Fruit fly (Drosophila melanogaster): ENCODE results near the gene Dysb.
A peak's percentile ranks its signal among the peaks of the same experiment; 100 is the strongest.

Gene Dysb

DNA sequence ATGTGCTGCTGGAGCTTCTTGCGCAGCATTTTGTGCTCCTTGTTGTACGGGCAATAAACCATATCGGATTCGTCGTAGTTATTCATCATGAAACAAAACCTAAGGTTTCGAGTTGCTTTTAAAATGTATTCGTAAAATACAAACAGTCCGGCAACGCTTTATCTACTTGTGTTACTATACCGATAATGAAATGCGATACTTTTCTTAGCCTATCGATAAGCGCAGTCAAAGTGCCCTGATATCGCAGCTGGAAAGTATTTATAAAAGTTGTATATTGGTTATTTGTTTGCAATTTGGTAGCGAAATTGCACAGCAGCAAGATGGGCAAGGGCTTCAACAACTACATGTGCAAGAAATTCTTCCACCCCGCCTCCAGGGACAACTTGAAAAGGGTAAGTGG is 33.8 kb downstream of the Dysb start, which contains the start of the genes arx and CG6843 (continued):
- no peak for TF ChIP-seq Hr78 (GFP tag; optimal IDR thresholded peaks at IDR 0.05)
- no peak for TF ChIP-seq lola (GFP tag; optimal IDR thresholded peaks at IDR 0.05)
- TF ChIP-seq CG4617 (GFP tag; optimal IDR thresholded peaks at IDR 0.05; ENCODE audit: borderline replicate concordance): peak; percentile 90
- peak; percentile 73 for TF ChIP-seq CG1603 (tag; optimal IDR thresholded peaks at IDR 0.05)
- TF ChIP-seq CG17829 (tag; optimal IDR thresholded peaks at IDR 0.05): peak; percentile 23
- no peak for TF ChIP-seq BtbVII (GFP tag; optimal IDR thresholded peaks at IDR 0.05)
- no peak for TF ChIP-seq Usf (GFP tag; optimal IDR thresholded peaks at IDR 0.05)
- TF ChIP-seq YL-1 (GFP tag; optimal IDR thresholded peaks at IDR 0.05): peak; percentile 86
- no peak for TF ChIP-seq grn (GFP tag; optimal IDR thresholded peaks at IDR 0.05)
- TF ChIP-seq sima (GFP tag; optimal IDR thresholded peaks at IDR 0.05): no peak
- TF ChIP-seq Opbp (GFP tag; IDR thresholded peaks at IDR 0.05; ENCODE audit: partially characterized antibody): peak; percentile 95
- TF ChIP-seq CG3847 (GFP tag; IDR thresholded peaks at IDR 0.05): peak; percentile 52; the same call in 1 of the 2 replicates
- TF ChIP-seq wdn (GFP tag; IDR thresholded peaks at IDR 0.05): no peak
- TF ChIP-seq CG32772 (GFP tag; IDR thresholded peaks at IDR 0.05): no peak
- no peak for TF ChIP-seq CG18262 (tag; optimal IDR thresholded peaks at IDR 0.05)
- TF ChIP-seq vnd (GFP tag; IDR thresholded peaks at IDR 0.05; ENCODE audit: partially characterized antibody): peak; percentile 88
- no peak for TF ChIP-seq CG6765 (GFP tag; optimal IDR thresholded peaks at IDR 0.05)
- TF ChIP-seq grau (tag; optimal IDR thresholded peaks at IDR 0.05): peak; percentile 3
- no peak for TF ChIP-seq mam (GFP tag; optimal IDR thresholded peaks at IDR 0.05)
- TF ChIP-seq Lpt (GFP tag; optimal IDR thresholded peaks at IDR 0.05): no peak
- no peak for TF ChIP-seq CG8290 (GFP tag; optimal IDR thresholded peaks at IDR 0.05)
- no peak for TF ChIP-seq CG8290 (tag; optimal IDR thresholded peaks at IDR 0.05)
- no peak for TF ChIP-seq sug (tag; optimal IDR thresholded peaks at IDR 0.05)
- TF ChIP-seq CG2116 (GFP tag; optimal IDR thresholded peaks at IDR 0.05): peak; percentile 95
- peak; percentile 22 for TF ChIP-seq CG12391 (tag; optimal IDR thresholded peaks at IDR 0.05)
- peak; percentile 53 for TF ChIP-seq CG30020 (tag; optimal IDR thresholded peaks at IDR 0.05)
- TF ChIP-seq CG7745 (tag; optimal IDR thresholded peaks at IDR 0.05): no peak
- TF ChIP-seq Stat92E (GFP tag; optimal IDR thresholded peaks at IDR 0.05): peak in 1 of 3 experiments; percentile 27
- TF ChIP-seq knrl (GFP tag; IDR thresholded peaks at IDR 0.05; ENCODE audit: partially characterized antibody): peak; percentile 91
- peak; percentile 94 for TF ChIP-seq unc-4 (GFP tag; IDR thresholded peaks at IDR 0.05; ENCODE audit: partially characterized antibody)
- peak; percentile 9 for TF ChIP-seq CG10979 (tag; optimal IDR thresholded peaks at IDR 0.05)
- TF ChIP-seq CG12659 (GFP tag; optimal IDR thresholded peaks at IDR 0.05): peak; percentile 72
- no peak for TF ChIP-seq nerfin-1 (tag; optimal IDR thresholded peaks at IDR 0.05)
- peak; percentile 81 for TF ChIP-seq CG2129 (GFP tag; IDR thresholded peaks at IDR 0.05; ENCODE audit: partially characterized antibody)
- TF ChIP-seq fd102C (GFP tag; optimal IDR thresholded peaks at IDR 0.05): no peak
- TF ChIP-seq Fer1 (GFP tag; optimal IDR thresholded peaks at IDR 0.05): no peak
- TF ChIP-seq CG6654 (GFP tag; optimal IDR thresholded peaks at IDR 0.05): no peak
- no peak for TF ChIP-seq Nf-YC (tag; optimal IDR thresholded peaks at IDR 0.05)
- TF ChIP-seq Scr (GFP tag; IDR thresholded peaks at IDR 0.05; ENCODE audit: partially characterized antibody): peak; percentile 92
- TF ChIP-seq scrt (GFP tag; optimal IDR thresholded peaks at IDR 0.05): no peak
- TF ChIP-seq CG10267 (tag; optimal IDR thresholded peaks at IDR 0.05): peak; percentile 40
- no peak for TF ChIP-seq CG10543 (GFP tag; optimal IDR thresholded peaks at IDR 0.05)
- TF ChIP-seq Med (GFP tag): peak; percentile 74
- peak; percentile 88 for TF ChIP-seq CG7963 (GFP tag; IDR thresholded peaks at IDR 0.05; ENCODE audit: partially characterized antibody)
- peak; percentile 9 for TF ChIP-seq CG7928 (GFP tag; optimal IDR thresholded peaks at IDR 0.05)
- TF ChIP-seq ap (GFP tag; IDR thresholded peaks at IDR 0.05): no peak
- TF ChIP-seq CG13296 (GFP tag; optimal IDR thresholded peaks at IDR 0.05): no peak
- peak; percentile 96 for TF ChIP-seq amos (GFP tag; IDR thresholded peaks at IDR 0.05; ENCODE audit: partially characterized antibody)
- peak; percentile 78; the same call in 1 of the 3 replicates for TF ChIP-seq so (GFP tag; IDR thresholded peaks at IDR 0.05)
